Worm (Caenorhabditis elegans): ENCODE measurements around the gene F46F3.3.

Gene F46F3.3

DNA sequence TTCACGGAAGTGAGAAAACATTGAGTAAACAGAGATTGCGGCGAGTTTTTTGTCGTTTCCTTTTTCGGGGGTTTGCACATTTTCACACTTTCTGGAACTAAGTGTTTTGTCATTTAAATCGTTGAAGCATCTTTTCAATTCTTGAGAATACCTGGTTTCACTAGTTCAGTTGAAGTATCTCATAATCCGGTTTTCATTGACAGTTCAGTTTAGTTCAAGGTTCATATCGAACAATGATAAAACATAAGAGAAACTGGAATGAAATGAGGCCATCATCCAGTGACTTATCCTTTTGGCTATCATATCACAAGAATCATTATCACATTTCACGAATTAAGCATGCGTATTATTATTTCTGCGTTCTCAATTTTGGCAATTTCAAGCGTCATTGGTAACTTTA lies at the start of gene F46F3.3:
Gene F46F3.3, plus strand, starts transcription at position 301 of the 400 bp plus-strand sequence.
- TF ChIP-seq zag-1 (tag; optimal IDR thresholded peaks at IDR 0.05) (no peak), elt-1 (tag; optimal IDR thresholded peaks at IDR 0.05) (no peak), ceh-82 (tag; optimal IDR thresholded peaks at IDR 0.05) (no peak), nhr-237 (tag; optimal IDR thresholded peaks at IDR 0.05) (no peak), nhr-25 (tag; optimal IDR thresholded peaks at IDR 0.05) (no peak), nhr-12 (tag; optimal IDR thresholded peaks at IDR 0.05) (no peak), lin-15B (tag; optimal IDR thresholded peaks at IDR 0.05) (no peak), daf-12 (tag; optimal IDR thresholded peaks at IDR 0.05) (no peak), aly-2 (tag; optimal IDR thresholded peaks at IDR 0.05) (no peak), eor-1 (tag; optimal IDR thresholded peaks at IDR 0.05) (no peak), snpc-4 (tag; optimal IDR thresholded peaks at IDR 0.05) (no peak), nhr-11 (tag; optimal IDR thresholded peaks at IDR 0.05) (no peak), lsy-12 (tag; optimal IDR thresholded peaks at IDR 0.05) (no peak), fos-1 (tag; optimal IDR thresholded peaks at IDR 0.05) (no peak), tbx-2 (tag; optimal IDR thresholded peaks at IDR 0.05) (no peak), ceh-16 (tag; optimal IDR thresholded peaks at IDR 0.05) (no peak), mdl-1 (tag; optimal IDR thresholded peaks at IDR 0.05) (no peak), R02D3.7 (tag; optimal IDR thresholded peaks at IDR 0.05) (no peak), unc-39 (tag; optimal IDR thresholded peaks at IDR 0.05) (no peak)

DNA sequence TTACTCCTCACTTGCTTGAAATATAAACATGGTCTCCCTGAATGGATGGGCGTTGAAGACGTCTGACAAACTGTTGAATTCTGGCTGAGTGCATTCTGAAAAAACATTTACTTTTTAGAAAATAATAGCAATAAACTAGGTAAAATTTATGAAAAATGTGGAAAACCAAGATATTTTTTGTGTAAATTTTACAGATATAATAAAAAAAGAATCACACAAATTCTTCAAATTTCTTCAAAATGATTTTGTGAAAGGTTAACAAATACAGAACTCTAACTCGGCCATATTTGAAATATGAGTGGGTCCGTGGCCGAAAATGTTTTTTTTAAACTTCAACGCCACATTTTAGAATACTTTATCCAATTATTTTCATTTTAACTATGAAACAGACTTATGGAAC lies 49.1 kb upstream of the F46F3.3 start, which contains the start of gene glb-15:
Gene glb-15, minus strand, starts transcription at position 101 of the 400 bp plus-strand sequence.
- TF ChIP-seq eor-1 (tag; optimal IDR thresholded peaks at IDR 0.05), result no peak
- no peak for TF ChIP-seq nhr-28 (tag; optimal IDR thresholded peaks at IDR 0.05)
- no peak for TF ChIP-seq nhr-12 (tag; optimal IDR thresholded peaks at IDR 0.05)
- TF ChIP-seq ceh-82 (tag; optimal IDR thresholded peaks at IDR 0.05), result no peak

DNA sequence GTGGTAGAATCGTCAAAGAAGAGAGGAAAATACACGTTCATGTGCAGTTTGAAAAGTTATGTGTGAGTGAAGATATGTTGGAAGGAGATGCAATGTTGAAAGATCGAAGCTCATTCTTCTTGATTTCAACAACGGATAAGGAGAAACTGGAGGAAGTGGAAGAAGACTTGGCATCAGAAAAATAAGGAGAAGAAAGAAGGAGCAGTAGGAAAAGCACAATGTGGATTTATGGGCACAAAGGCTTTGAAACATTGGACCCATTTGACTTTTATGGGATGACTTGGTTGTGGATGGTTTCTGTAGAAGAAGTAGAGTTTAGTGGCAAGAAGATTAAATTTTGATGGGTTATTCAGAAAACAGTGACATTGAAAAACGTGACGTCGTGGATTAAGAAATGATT lies 47.2 kb upstream of the F46F3.3 start:
- TF ChIP-seq elt-1 (tag; optimal IDR thresholded peaks at IDR 0.05) (peak; percentile 14), nhr-11 (tag; optimal IDR thresholded peaks at IDR 0.05) (no peak), daf-12 (tag; optimal IDR thresholded peaks at IDR 0.05) (no peak), tbx-2 (tag; optimal IDR thresholded peaks at IDR 0.05) (no peak), egl-5 (tag; optimal IDR thresholded peaks at IDR 0.05) (peak; percentile 65), fos-1 (tag; optimal IDR thresholded peaks at IDR 0.05) (no peak)

DNA sequence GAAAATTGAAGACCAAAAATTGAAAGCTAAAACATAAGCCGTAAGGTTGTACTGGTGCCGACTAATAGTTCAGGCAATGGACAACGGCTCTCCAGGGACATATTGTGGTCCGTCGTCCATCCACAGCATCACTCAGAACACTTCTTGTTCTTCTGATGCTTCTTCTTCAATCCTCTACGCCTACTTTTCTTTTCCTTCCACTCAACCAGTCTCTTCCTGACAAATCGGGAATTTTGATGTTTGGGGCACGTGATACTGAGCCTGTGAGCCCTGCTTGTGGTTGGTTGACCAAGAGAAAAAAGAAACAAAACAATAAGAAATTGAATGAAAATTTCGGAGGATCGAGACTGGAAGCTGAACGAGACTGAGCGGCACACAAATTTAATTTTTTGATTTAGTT lies 46.0 kb upstream of the F46F3.3 start:
- TF ChIP-seq lin-39 (tag; optimal IDR thresholded peaks at IDR 0.05) (peak; percentile 25), pha-4 (tag; optimal IDR thresholded peaks at IDR 0.05) (no peak)

DNA sequence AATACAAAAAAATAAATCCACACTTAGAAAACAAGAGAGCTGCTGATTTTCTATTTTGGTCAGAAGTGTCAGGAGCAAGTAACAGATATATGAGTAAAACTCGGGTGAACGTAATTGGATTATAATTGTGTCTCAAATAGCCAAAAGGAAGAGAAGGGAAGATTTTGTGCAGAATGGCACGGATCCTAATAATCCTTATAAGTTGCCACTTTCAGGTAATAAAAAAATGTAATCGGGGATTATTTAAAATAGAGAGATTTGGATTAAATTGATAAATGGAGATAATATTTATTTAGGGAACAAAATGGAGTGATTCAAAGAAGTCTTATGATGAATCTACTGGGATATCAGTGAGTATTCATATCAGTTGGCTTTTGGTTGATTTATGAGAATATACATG lies 42.3 kb upstream of the F46F3.3 start:
- TF ChIP-seq jun-1 (tag; optimal IDR thresholded peaks at IDR 0.05) (no peak), egl-27 (tag; optimal IDR thresholded peaks at IDR 0.05) (no peak), nhr-76 (tag; optimal IDR thresholded peaks at IDR 0.05) (no peak), ZK546.5 (tag; optimal IDR thresholded peaks at IDR 0.05) (no peak), R02D3.7 (tag; optimal IDR thresholded peaks at IDR 0.05) (no peak), lsy-12 (tag; optimal IDR thresholded peaks at IDR 0.05) (no peak), snpc-4 (tag; optimal IDR thresholded peaks at IDR 0.05) (no peak), pha-4 (tag; optimal IDR thresholded peaks at IDR 0.05) (no peak), nhr-23 (tag; optimal IDR thresholded peaks at IDR 0.05) (no peak), elt-2 (tag; optimal IDR thresholded peaks at IDR 0.05) (no peak), ceh-9 (tag; optimal IDR thresholded peaks at IDR 0.05) (no peak), mml-1 (tag; optimal IDR thresholded peaks at IDR 0.05) (no peak), hmg-11 (tag; optimal IDR thresholded peaks at IDR 0.05) (no peak), nfya-1 (tag; optimal IDR thresholded peaks at IDR 0.05; ENCODE audit: insufficient read depth) (no peak)

DNA sequence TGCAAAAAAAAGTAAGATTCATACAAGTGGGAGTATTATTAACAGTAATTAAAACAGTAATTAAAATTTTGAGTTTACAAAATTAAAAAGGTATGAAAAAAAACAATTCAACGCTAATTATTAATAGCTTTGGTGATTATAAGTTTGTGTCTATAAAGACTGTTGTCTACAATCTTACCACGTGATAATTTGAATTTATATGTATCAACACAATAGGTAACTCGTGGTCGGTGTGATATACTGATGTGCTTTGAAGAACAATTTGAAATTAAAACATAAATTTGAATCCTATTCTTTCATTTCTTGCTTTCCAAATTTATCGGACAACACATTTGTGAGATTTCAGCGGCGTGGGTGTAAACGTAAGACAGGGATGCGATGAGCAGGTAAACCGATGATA lies 39.4 kb upstream of the F46F3.3 start:
- TF ChIP-seq pha-4 (tag; optimal IDR thresholded peaks at IDR 0.05) (peak; percentile 15), ztf-11 (tag; optimal IDR thresholded peaks at IDR 0.05) (no peak), elt-2 (tag; optimal IDR thresholded peaks at IDR 0.05) (peak; percentile 25)
